Fruit fly (Drosophila melanogaster) whole organism, pupa: ENCODE data around the gene CG3226.

Experiments used
- CG32121 ChIP-seq: fragments of 200-800 bp; sonication (Bioruptor generic); IDR thresholded peaks from 2 replicates; pipeline ENCODE4 v1.3.6; 2022; ENCODE audit warnings: missing biosample characterization, missing genetic modification characterization
- CG34367 ChIP-seq: fragments of 200-800 bp; sonication (Bioruptor generic); optimal IDR thresholded peaks from 2 replicates; lab custom pipeline; 2018; ENCODE audit warnings: missing biosample characterization, mild to moderate bottlenecking, missing genetic modification characterization
- CG4496 ChIP-seq: fragments of 200-800 bp; sonication (Bioruptor generic); IDR thresholded peaks from 3 replicates; pipeline ENCODE4 v1.3.6; 2022; ENCODE audit warnings: missing biosample characterization, missing genetic modification characterization
- CG8301 ChIP-seq: fragments of 200-800 bp; sonication (Bioruptor generic); optimal IDR thresholded peaks from 2 replicates; lab custom pipeline; 2018; ENCODE audit warnings: missing biosample characterization, mild to moderate bottlenecking, missing genetic modification characterization
- D1 ChIP-seq: fragments of 200-800 bp; sonication (Bioruptor generic); optimal IDR thresholded peaks from 2 replicates; lab custom pipeline; 2018; ENCODE audit warnings: missing biosample characterization, mild to moderate bottlenecking, missing genetic modification characterization, moderate library complexity
- Snoo ChIP-seq: fragments of 200-800 bp; sonication (Bioruptor generic); optimal IDR thresholded peaks from 3 replicates; lab custom pipeline; 2017; ENCODE audit warnings: missing biosample characterization, mild to moderate bottlenecking, missing genetic modification characterization, inconsistent platforms
- gl ChIP-seq: fragments of 200-800 bp; sonication (Bioruptor generic); optimal IDR thresholded peaks from 2 replicates; lab custom pipeline; 2018; ENCODE audit warnings: missing biosample characterization, mild to moderate bottlenecking, missing genetic modification characterization

- TF ChIP-seq CG32121 (GFP tag; lab: Robert Waterston, UW) (peak; percentile 58), D1 (tag; lab: Kevin White, UChicago) (no peak), CG34367 (tag; lab: Kevin White, UChicago) (peak; percentile 43), CG8301 (tag; lab: Kevin White, UChicago) (peak; percentile 66), CG4496 (GFP tag; lab: Robert Waterston, UW) (peak; percentile 71), Snoo (tag; lab: Kevin White, UChicago) (peak; percentile 33), gl (tag; lab: Kevin White, UChicago) (peak; percentile 4)
These were observed 11.3 kb downstream of the CG3226 start for dm6 chrX:6642593-6643257.
